Worm (Caenorhabditis elegans) whole organism, mixed stage, embryonic: ENCODE measurements around the gene sms-2.

Experiments
- M03D4.4 ChIP-seq: sonication (generic microtip); optimal IDR thresholded peaks from 2 replicates; lab custom pipeline; 2017; ENCODE audit warnings: mild to moderate bottlenecking, missing genetic modification characterization, missing compliant biosample characterization
- blmp-1 ChIP-seq: fragments of 150-350 bp; optimal IDR thresholded peaks from 2 replicates; lab custom pipeline; 2014; ENCODE audit warnings: missing biosample characterization, missing genetic modification characterization
- ceh-39 ChIP-seq: fragments of 150-350 bp; optimal IDR thresholded peaks from 2 replicates; lab custom pipeline; 2014; ENCODE audit warnings: missing biosample characterization, missing genetic modification characterization
- cnd-1 ChIP-seq: fragments of 200-800 bp; sonication (Bioruptor generic); optimal IDR thresholded peaks from 2 replicates; lab custom pipeline; 2018; ENCODE audit warnings: mild to moderate bottlenecking, missing genetic modification characterization, missing compliant biosample characterization
- drap-1 ChIP-seq: fragments of 200-800 bp; sonication (Bioruptor generic); optimal IDR thresholded peaks from 3 replicates; lab custom pipeline; 2018; ENCODE audit warnings: mild to moderate bottlenecking, missing genetic modification characterization, missing compliant biosample characterization
- elt-1 ChIP-seq: sonication (generic microtip); optimal IDR thresholded peaks from 2 replicates; lab custom pipeline; 2017; ENCODE audit warnings: missing genetic modification characterization, mild to moderate bottlenecking, missing compliant biosample characterization, antibody characterized with exemption, moderate library complexity, borderline replicate concordance; ENCODE audit not compliant: insufficient read depth
- elt-3 ChIP-seq: fragments of 150-350 bp; optimal IDR thresholded peaks from 2 replicates; lab custom pipeline; 2014; ENCODE audit warnings: missing biosample characterization, missing genetic modification characterization
- ham-2 ChIP-seq: fragments of 200-800 bp; sonication (Bioruptor generic); optimal IDR thresholded peaks from 2 replicates; lab custom pipeline; 2018; ENCODE audit warnings: mild to moderate bottlenecking, missing genetic modification characterization, missing compliant biosample characterization
- hlh-1 ChIP-seq: fragments of 150-350 bp; optimal IDR thresholded peaks from 2 replicates; lab custom pipeline; 2014; ENCODE audit warnings: missing biosample characterization, missing genetic modification reagents, missing genetic modification characterization
- mep-1 ChIP-seq: fragments of 150-350 bp; optimal IDR thresholded peaks from 2 replicates; lab custom pipeline; 2017; ENCODE audit warnings: missing biosample characterization, missing genetic modification reagents, missing genetic modification characterization, inconsistent platforms
- mls-2 ChIP-seq: sonication (generic microtip); optimal IDR thresholded peaks from 2 replicates; lab custom pipeline; 2016; ENCODE audit warnings: mild to moderate bottlenecking, missing genetic modification characterization, moderate library complexity, missing compliant biosample characterization
- nhr-12 ChIP-seq: fragments of 150-350 bp; optimal IDR thresholded peaks from 2 replicates; lab custom pipeline; 2014; ENCODE audit warnings: missing biosample characterization, missing genetic modification characterization
- nhr-237 ChIP-seq: fragments of 150-350 bp; optimal IDR thresholded peaks from 2 replicates; lab custom pipeline; 2014; ENCODE audit warnings: missing biosample characterization, missing genetic modification characterization
- nhr-28 ChIP-seq: fragments of 150-350 bp; optimal IDR thresholded peaks from 2 replicates; lab custom pipeline; 2014; ENCODE audit warnings: missing biosample characterization, missing genetic modification characterization
- nhr-76 ChIP-seq: sonication (generic microtip); optimal IDR thresholded peaks from 2 replicates; lab custom pipeline; 2017; ENCODE audit warnings: missing biosample characterization, missing genetic modification characterization
- pha-4 ChIP-seq: fragments of 150-350 bp; optimal IDR thresholded peaks from 2 replicates; lab custom pipeline; 2018; ENCODE audit warnings: missing biosample characterization, missing genetic modification reagents, missing genetic modification characterization
- sptf-1 ChIP-seq: sonication (generic microtip); optimal IDR thresholded peaks from 2 replicates; lab custom pipeline; 2017; ENCODE audit warnings: mild to moderate bottlenecking, missing genetic modification characterization, moderate library complexity, missing compliant biosample characterization
- tbx-8 ChIP-seq: fragments of 200-800 bp; sonication (Bioruptor generic); optimal IDR thresholded peaks from 2 replicates; lab custom pipeline; 2018; ENCODE audit warnings: mild to moderate bottlenecking, missing genetic modification characterization, moderate library complexity, missing compliant biosample characterization
- unc-120 ChIP-seq: sonication (generic microtip); optimal IDR thresholded peaks from 2 replicates; lab custom pipeline; 2017; ENCODE audit warnings: missing genetic modification characterization, missing compliant biosample characterization; ENCODE audit not compliant: poor library complexity, severe bottlenecking
- unc-39 ChIP-seq: fragments of 150-350 bp; optimal IDR thresholded peaks from 2 replicates; lab custom pipeline; 2014; ENCODE audit warnings: missing biosample characterization, missing genetic modification characterization
- zip-8 ChIP-seq: fragments of 150-350 bp; optimal IDR thresholded peaks from 2 replicates; lab custom pipeline; 2014; ENCODE audit warnings: missing biosample characterization, missing genetic modification characterization
- ztf-11 ChIP-seq: fragments of 150-350 bp; optimal IDR thresholded peaks from 2 replicates; lab custom pipeline; 2014; ENCODE audit warnings: missing biosample characterization, missing genetic modification characterization

sms-2 gene

ce11 chrX:912990-913389 is 35.7 kb downstream of the sms-2 start, which contains the start of gene F35H12.6:
F35H12.6 (plus strand) TSS chrX:913290.
- no peak for TF ChIP-seq zip-8 (tag; lab: Kevin White, UChicago)

- TF ChIP-seq zip-8 (tag; lab: Kevin White, UChicago): no peak
- no peak for TF ChIP-seq nhr-12 (tag; lab: Kevin White, UChicago)
- no peak for TF ChIP-seq cnd-1 (tag; lab: Kevin White, UChicago)
- TF ChIP-seq M03D4.4 (tag; lab: Kevin White, UChicago): no peak
- no peak for TF ChIP-seq unc-120
- TF ChIP-seq pha-4 (tag; lab: Kevin White, UChicago): no peak
- TF ChIP-seq blmp-1 (tag; lab: Kevin White, UChicago): no peak
- TF ChIP-seq hlh-1 (tag; lab: Kevin White, UChicago): no peak
- TF ChIP-seq, all 35 proteins: peak for 0
These were observed 36.1 kb downstream of the sms-2 start for ce11 chrX:912564-912963.

ce11 chrX:910337-910736 is 38.3 kb downstream of the sms-2 start:
- TF ChIP-seq ham-2 (GFP tag; lab: Kevin White, UChicago): no peak
- TF ChIP-seq mep-1: no peak
- no peak for TF ChIP-seq M03D4.4 (tag; lab: Kevin White, UChicago)
- TF ChIP-seq elt-3: no peak
- no peak for TF ChIP-seq drap-1
- TF ChIP-seq hlh-1 (tag; lab: Kevin White, UChicago): no peak
- TF ChIP-seq, all 35 proteins: peak for 0

- TF ChIP-seq cnd-1 (tag; lab: Kevin White, UChicago): no peak
- no peak for TF ChIP-seq mls-2
- no peak for TF ChIP-seq nhr-237 (tag; lab: Kevin White, UChicago)
- TF ChIP-seq M03D4.4 (tag; lab: Kevin White, UChicago): no peak
- TF ChIP-seq unc-39 (tag; lab: Kevin White, UChicago): no peak
- no peak for TF ChIP-seq tbx-8 (GFP tag; lab: Kevin White, UChicago)
- no peak for TF ChIP-seq ztf-11
- no peak for TF ChIP-seq sptf-1
- no peak for TF ChIP-seq mep-1
- no peak for TF ChIP-seq blmp-1 (tag; lab: Kevin White, UChicago)
- TF ChIP-seq nhr-28 (tag; lab: Kevin White, UChicago): no peak
- no peak for TF ChIP-seq elt-3
- TF ChIP-seq elt-1 (tag; lab: Kevin White, UChicago): no peak
These were observed 46.2 kb downstream of the sms-2 start, which contains the start of gene ZC13.10 for ce11 chrX:902512-902911. ZC13.10 (minus strand) TSS chrX:902612.

ce11 chrX:897948-898347 is 50.7 kb downstream of the sms-2 start, which contains the start of gene mab-7:
mab-7 (minus strand) TSS chrX:898048.
- TF ChIP-seq unc-39 (tag; lab: Kevin White, UChicago) (no peak), sptf-1 (no peak), ceh-39 (tag; lab: Kevin White, UChicago) (no peak), nhr-76 (tag; lab: Kevin White, UChicago) (no peak), unc-120 (no peak), elt-1 (tag; lab: Kevin White, UChicago) (no peak), tbx-8 (GFP tag; lab: Kevin White, UChicago) (no peak)
